Worm (Caenorhabditis elegans): Measurements from ENCODE around the gene pbo-1.

pbo-1 gene

ce11 chrIII:2632819-2633398 lies 53.4 kb downstream of the pbo-1 start:
- TF ChIP-seq mdl-1 (tag; optimal IDR thresholded peaks at IDR 0.05) (no peak), unc-62 (GFP tag; optimal IDR thresholded peaks at IDR 0.05 in 1 of 2) (peak in 1 of 2 experiments; percentile 9), unc-62 (tag; optimal IDR thresholded peaks at IDR 0.05) (no peak), unc-130 (GFP tag; optimal IDR thresholded peaks at IDR 0.05) (no peak), nhr-28 (tag; optimal IDR thresholded peaks at IDR 0.05) (peak; percentile 2), lsy-2 (tag; optimal IDR thresholded peaks at IDR 0.05) (peak in 1 of 2 experiments; percentile 30), mxl-2 (GFP tag; conservative IDR thresholded peaks at IDR 0.05) (no peak), nhr-237 (tag; optimal IDR thresholded peaks at IDR 0.05) (no peak), F26F4.8 (GFP tag; conservative IDR thresholded peaks at IDR 0.05) (no peak)
